Fruit fly (Drosophila melanogaster) whole organism, prepupa: ENCODE results near the gene CG14644.
A peak's percentile ranks its signal among the peaks of the same experiment; 100 is the strongest.
"Not testable (repeated sequence)": the region's sequence is repeated elsewhere in the genome, so short reads cannot be mapped to it uniquely, and the experiment has no call there.

Experiments
- Blimp-1 ChIP-seq: fragments of 200-800 bp; sonication (Bioruptor generic); optimal IDR thresholded peaks from 3 replicates; lab custom pipeline; 2017; ENCODE audit warnings: missing biosample characterization, missing genetic modification characterization, mild to moderate bottlenecking, moderate library complexity, missing genetic modification reagents
- CG10631 ChIP-seq: fragments of 200-800 bp; sonication (Bioruptor generic); optimal IDR thresholded peaks from 2 replicates; lab custom pipeline; 2016; ENCODE audit warnings: missing biosample characterization, missing genetic modification characterization
- CG11294 ChIP-seq: fragments of 200-800 bp; sonication (Bioruptor generic); IDR thresholded peaks from 2 replicates; pipeline ENCODE4 v1.3.6; 2022; ENCODE audit warnings: missing biosample characterization, missing genetic modification characterization
- CG3032 ChIP-seq: fragments of 200-800 bp; optimal IDR thresholded peaks from 2 replicates; lab custom pipeline; 2019; ENCODE audit warnings: missing biosample characterization, mild to moderate bottlenecking, missing genetic modification characterization, moderate library complexity
- CG3919 ChIP-seq: fragments of 200-800 bp; sonication (Bioruptor generic); optimal IDR thresholded peaks from 3 replicates; lab custom pipeline; 2016; ENCODE audit warnings: missing biosample characterization, missing genetic modification characterization
- CG6276 ChIP-seq: fragments of 200-800 bp; sonication (Bioruptor generic); optimal IDR thresholded peaks from 2 replicates; lab custom pipeline; 2017; ENCODE audit warnings: missing biosample characterization, mild to moderate bottlenecking, missing genetic modification characterization
- CG8119 ChIP-seq: fragments of 200-800 bp; sonication (Bioruptor generic); IDR thresholded peaks from 3 replicates; pipeline ENCODE4 v1.3.6; 2022; ENCODE audit warnings: missing biosample characterization, missing genetic modification characterization
- CG8319 ChIP-seq: fragments of 200-800 bp; sonication (Bioruptor generic); optimal IDR thresholded peaks from 3 replicates; lab custom pipeline; 2016; ENCODE audit warnings: missing biosample characterization, missing genetic modification characterization
- CG9139 ChIP-seq: fragments of 200-800 bp; sonication (Bioruptor generic); optimal IDR thresholded peaks from 3 replicates; lab custom pipeline; 2017; ENCODE audit warnings: missing biosample characterization, mild to moderate bottlenecking, missing genetic modification characterization
- Eip93F ChIP-seq: fragments of 200-800 bp; sonication (Bioruptor generic); optimal IDR thresholded peaks from 2 replicates; lab custom pipeline; 2016; ENCODE audit warnings: missing biosample characterization, mild to moderate bottlenecking, missing genetic modification characterization
- Hr38 ChIP-seq: sonication (Bioruptor generic); optimal IDR thresholded peaks from 2 replicates; lab custom pipeline; 2016; ENCODE audit warnings: missing biosample characterization, missing genetic modification characterization
- Lpt ChIP-seq: fragments of 200-800 bp; sonication (Bioruptor generic); optimal IDR thresholded peaks from 3 replicates; lab custom pipeline; 2016; ENCODE audit warnings: missing biosample characterization, missing genetic modification characterization
- Met ChIP-seq: fragments of 200-800 bp; sonication (Bioruptor generic); optimal IDR thresholded peaks from 3 replicates; lab custom pipeline; 2016; ENCODE audit warnings: missing biosample characterization, missing genetic modification characterization
- Smox ChIP-seq: fragments of 200-800 bp; sonication (Bioruptor generic); optimal IDR thresholded peaks from 3 replicates; lab custom pipeline; 2016; ENCODE audit warnings: missing biosample characterization, missing genetic modification characterization
- Sox15 ChIP-seq: fragments of 200-800 bp; sonication (Bioruptor generic); optimal IDR thresholded peaks from 3 replicates; lab custom pipeline; 2016; ENCODE audit warnings: missing biosample characterization, missing genetic modification characterization
- achi ChIP-seq: fragments of 200-800 bp; sonication (Bioruptor generic); optimal IDR thresholded peaks from 3 replicates; lab custom pipeline; 2016; ENCODE audit warnings: missing biosample characterization, missing genetic modification characterization
- dac ChIP-seq: fragments of 200-800 bp; sonication (Bioruptor generic); optimal IDR thresholded peaks from 2 replicates; lab custom pipeline; 2017; ENCODE audit warnings: missing biosample characterization, mild to moderate bottlenecking, missing genetic modification characterization
- eg ChIP-seq: fragments of 200-800 bp; sonication (Bioruptor generic); IDR thresholded peaks from 3 replicates; pipeline ENCODE4 v1.3.6; 2022; ENCODE audit warnings: missing biosample characterization, missing genetic modification characterization
- fd59A ChIP-seq: fragments of 200-800 bp; sonication (Bioruptor generic); optimal IDR thresholded peaks from 2 replicates; lab custom pipeline; 2017; ENCODE audit warnings: missing biosample characterization, mild to moderate bottlenecking, missing genetic modification characterization, missing genetic modification reagents
- fd85E ChIP-seq: fragments of 200-800 bp; sonication (Bioruptor generic); optimal IDR thresholded peaks from 3 replicates; lab custom pipeline; 2016; ENCODE audit warnings: missing biosample characterization, missing genetic modification characterization
- salr ChIP-seq, 2 experiments: fragments of 200-800 bp; sonication (Bioruptor generic); optimal IDR thresholded peaks; 3 replicates each; lab custom pipeline; 2016 to 2018; ENCODE audit warnings: missing biosample characterization in 2 of 2, missing genetic modification characterization in 2 of 2, mild to moderate bottlenecking in 1 of 2
- svp ChIP-seq: fragments of 200-800 bp; sonication (Bioruptor generic); peaks from one replicate; lab custom pipeline; 2016; ENCODE audit warnings: missing biosample characterization, missing genetic modification characterization

Gene CG14644

dm6 chr3R:4214038-4214437 is 38.8 kb downstream of the CG14644 start (continued):
- TF ChIP-seq Blimp-1 (no peak), CG8119 (GFP tag; lab: Robert Waterston, UW) (peak; percentile 88), svp (GFP tag; lab: Kevin White, UChicago) (peak; percentile 94), Lpt (GFP tag; lab: Kevin White, UChicago) (peak; percentile 87), CG3919 (GFP tag; lab: Kevin White, UChicago) (peak; percentile 93), achi (GFP tag; lab: Kevin White, UChicago) (peak; percentile 84), CG6276 (GFP tag; lab: Kevin White, UChicago) (peak; percentile 73), Smox (GFP tag; lab: Kevin White, UChicago) (peak; percentile 76), Eip93F (GFP tag; lab: Kevin White, UChicago) (peak; percentile 30), CG11294 (GFP tag; lab: Robert Waterston, UW) (peak; percentile 89), CG8319 (peak; percentile 85), fd59A (GFP tag; lab: Kevin White, UChicago) (peak; percentile 88), CG10631 (GFP tag; lab: Kevin White, UChicago) (peak; percentile 85), fd85E (peak; percentile 55), Met (peak; percentile 77), salr (GFP tag; optimal IDR thresholded peaks at IDR 0.05; lab: Kevin White, UChicago) (peak; percentile 54 to 84), eg (GFP tag; lab: Robert Waterston, UW) (peak; percentile 95), dac (GFP tag; lab: Kevin White, UChicago) (peak; percentile 83), CG3032 (tag; lab: Kevin White, UChicago) (peak; percentile 87)

- TF ChIP-seq Hr38 (GFP tag; lab: Kevin White, UChicago); Sox15; CG9139 (GFP tag; lab: Kevin White, UChicago): not testable (repeated sequence)
- TF ChIP-seq, all 60 proteins: peak for 0; not testable (repeated sequence) for 60
Observed at dm6 chr3R:4211483-4211882, 41.4 kb downstream of the CG14644 start, which contains the start of gene aux. Gene aux, plus strand, starts transcription at chr3R:4211783.
